Worm (Caenorhabditis elegans) whole organism, dauer: ENCODE measurements around the gene Y17D7B.3.
"Not testable (repeated sequence)": the region's sequence is repeated elsewhere in the genome, so short reads cannot be mapped to it uniquely, and the experiment has no call there.

Experiments used
- unc-62 ChIP-seq: sonication (generic microtip); optimal IDR thresholded peaks from 2 replicates; lab custom pipeline; 2017; ENCODE audit warnings: missing biosample characterization, missing genetic modification reagents, missing genetic modification characterization

Y17D7B.3 gene

ce11 chrV:18776245-18776737 lies 10.3 kb downstream of the Y17D7B.3 start, which contains the start of gene Y17D7B.4:
Gene Y17D7B.4, minus strand, starts transcription at chrV:18776687.
- no peak for TF ChIP-seq unc-62 (GFP tag; lab: Kevin White, UChicago)

ce11 chrV:18772761-18773160 lies 13.8 kb downstream of the Y17D7B.3 start, which contains the start of gene clec-257:
Gene clec-257, plus strand, starts transcription at chrV:18773061.
- no peak for TF ChIP-seq unc-62 (GFP tag; lab: Kevin White, UChicago)

ce11 chrV:18771804-18772386 lies 14.7 kb downstream of the Y17D7B.3 start:
- TF ChIP-seq unc-62 (GFP tag; lab: Kevin White, UChicago), result no peak

- no peak for TF ChIP-seq unc-62 (GFP tag; lab: Kevin White, UChicago)
Observed at ce11 chrV:18771390-18771789, 15.2 kb downstream of the Y17D7B.3 start, which contains the start of gene clec-256. Gene clec-256, plus strand, starts transcription at chrV:18771690.

- TF ChIP-seq unc-62 (GFP tag; lab: Kevin White, UChicago), result no peak
Observed at ce11 chrV:18770623-18771022, 16.0 kb downstream of the Y17D7B.3 start, which contains the start of gene clec-255. Gene clec-255, minus strand, starts transcription at chrV:18770723.

ce11 chrV:18769902-18770301 lies 16.7 kb downstream of the Y17D7B.3 start:
- no peak for TF ChIP-seq unc-62 (GFP tag; lab: Kevin White, UChicago)

ce11 chrV:18762044-18762443 lies 24.6 kb downstream of the Y17D7B.3 start, which contains the start of gene F11D11.22:
Gene F11D11.22, plus strand, starts transcription at chrV:18762344.
- not testable (repeated sequence) for TF ChIP-seq unc-62 (GFP tag; lab: Kevin White, UChicago)

- TF ChIP-seq unc-62 (GFP tag; lab: Kevin White, UChicago), result no peak
Observed at ce11 chrV:18761078-18761477, 25.5 kb downstream of the Y17D7B.3 start, which contains the start of gene F11D11.4. Gene F11D11.4, plus strand, starts transcription at chrV:18761378.

- no peak for TF ChIP-seq unc-62 (GFP tag; lab: Kevin White, UChicago)
Observed at ce11 chrV:18760174-18760573, 26.4 kb downstream of the Y17D7B.3 start, which contains the start of gene F11D11.3. Gene F11D11.3, minus strand, starts transcription at chrV:18760274.

- TF ChIP-seq unc-62 (GFP tag; lab: Kevin White, UChicago), result not testable (repeated sequence)
Observed at ce11 chrV:18754328-18754727, 32.3 kb downstream of the Y17D7B.3 start, which contains the start of gene clec-254. Gene clec-254, minus strand, starts transcription at chrV:18754428.

ce11 chrV:18753036-18753435 lies 33.6 kb downstream of the Y17D7B.3 start, which contains the start of gene F11D11.6:
Gene F11D11.6, minus strand, starts transcription at chrV:18753136.
- TF ChIP-seq unc-62 (GFP tag; lab: Kevin White, UChicago), result no peak

ce11 chrV:18750445-18750844 lies 36.1 kb downstream of the Y17D7B.3 start, which contains the start of the genes F11D11.21 and F11D11.12:
Gene F11D11.21, minus strand, starts transcription at chrV:18750545.
Gene F11D11.12, minus strand, starts transcription at chrV:18750682.
- no peak for TF ChIP-seq unc-62 (GFP tag; lab: Kevin White, UChicago)

- TF ChIP-seq unc-62 (GFP tag; lab: Kevin White, UChicago), result no peak
Observed at ce11 chrV:18748726-18749125, 37.9 kb downstream of the Y17D7B.3 start, which contains the start of gene clec-252. Gene clec-252, minus strand, starts transcription at chrV:18748826.

- TF ChIP-seq unc-62 (GFP tag; lab: Kevin White, UChicago), result no peak
Observed at ce11 chrV:18746937-18747660, 39.5 kb downstream of the Y17D7B.3 start, which contains the start of gene clec-251. Gene clec-251, minus strand, starts transcription at chrV:18746987.

ce11 chrV:18742108-18742507 lies 44.5 kb downstream of the Y17D7B.3 start, which contains the start of gene clec-250:
Gene clec-250, minus strand, starts transcription at chrV:18742208.
- TF ChIP-seq unc-62 (GFP tag; lab: Kevin White, UChicago), result no peak

- TF ChIP-seq unc-62 (GFP tag; lab: Kevin White, UChicago), result no peak
Observed at ce11 chrV:18737646-18738045, 48.9 kb downstream of the Y17D7B.3 start.
